Fruit fly (Drosophila melanogaster) S2 (cell line): ENCODE results near the gene CG31740.

Experiments
- CG8478 ChIP-seq: fragments of >200 bp; optimal IDR thresholded peaks from 2 replicates; lab custom pipeline; 2018
- CTCF ChIP-seq, 2 experiments: fragments of >200 bp; optimal IDR thresholded peaks; 2 replicates each; lab custom pipeline; 2018

DNA sequence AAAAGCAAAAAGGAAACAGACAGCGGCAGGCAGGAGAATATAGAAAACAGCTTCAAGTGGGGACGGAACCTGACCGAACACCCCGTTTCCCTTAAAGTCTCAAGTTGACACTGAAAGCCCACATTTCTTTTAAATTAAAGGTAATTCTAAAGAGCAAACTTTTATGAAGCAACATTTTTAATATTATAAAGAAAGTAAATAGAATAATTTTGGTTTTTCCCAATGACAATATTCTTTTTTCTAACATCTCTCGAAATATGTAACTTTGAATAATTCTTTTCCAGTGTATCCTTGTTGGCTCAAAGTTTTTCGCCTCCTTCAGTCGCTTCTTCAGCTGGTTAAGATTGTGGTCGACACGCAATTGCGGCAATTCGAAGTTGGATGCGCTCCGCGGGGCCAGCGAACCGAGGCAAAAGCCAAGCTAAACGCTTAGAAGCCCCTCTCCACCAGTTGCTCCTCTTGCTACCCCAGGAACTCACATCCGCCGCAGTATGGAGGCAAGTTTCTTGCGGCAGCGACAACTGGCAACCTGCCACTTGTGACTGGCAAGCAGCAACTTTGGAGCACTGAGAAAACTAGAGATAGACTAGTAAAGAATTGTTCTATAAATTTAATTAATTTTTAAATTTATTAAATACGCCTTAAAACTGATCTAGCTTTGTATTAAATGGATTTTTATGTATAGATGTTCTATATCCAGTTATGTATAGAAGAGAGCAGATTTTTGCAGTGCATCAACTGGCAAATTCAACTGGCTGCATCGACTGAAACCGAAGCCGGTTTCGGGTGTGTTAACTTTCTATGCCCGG, 5.5 kb upstream of the CG31740 start:
- TF ChIP-seq CTCF (optimal IDR thresholded peaks at IDR 0.05; lab: Kevin White, UChicago), result no peak
- no peak for TF ChIP-seq CG8478 (lab: Kevin White, UChicago)
